In genomic region chr3L:11296801-11297177, dm6 we compare ENCODE assay signal across 3 fruit fly cellular contexts.
TF ChIP-seq lines count a peak whose summit lies in the region.

No protein-coding gene starts in this region.

TF ChIP-seq in whole organism, adult, 20 proteins besides CTCF, POLR2A, EP300 and RAD21 (continued from another document):
- TF ChIP-seq cnc (optimal IDR thresholded peaks at IDR 0.05; lab: Kevin White, UChicago) (no peak), CG5204 (GFP tag; optimal IDR thresholded peaks at IDR 0.05; lab: Kevin White, UChicago) (peak; percentile 25)

TF ChIP-seq in whole organism, prepupa, 60 proteins besides CTCF, POLR2A, EP300 and RAD21 (continued from another document):
- TF ChIP-seq Smox (GFP tag; optimal IDR thresholded peaks at IDR 0.05; lab: Kevin White, UChicago): peak; percentile 86
- TF ChIP-seq Lpt (GFP tag; optimal IDR thresholded peaks at IDR 0.05; lab: Kevin White, UChicago): peak; percentile 74
- peak; percentile 86 for TF ChIP-seq Eip75B (GFP tag; optimal IDR thresholded peaks at IDR 0.05; lab: Kevin White, UChicago)
- TF ChIP-seq CG34406 (GFP tag; optimal IDR thresholded peaks at IDR 0.05; lab: Kevin White, UChicago): peak; percentile 78
- TF ChIP-seq CG11294 (GFP tag; IDR thresholded peaks at IDR 0.05; lab: Robert Waterston, UW): peak; percentile 74
- peak; percentile 55 for TF ChIP-seq CG4318 (GFP tag; optimal IDR thresholded peaks at IDR 0.05; lab: Kevin White, UChicago)
- peak in 1 of 2 experiments; percentile 29 for TF ChIP-seq salr (GFP tag; optimal IDR thresholded peaks at IDR 0.05; lab: Kevin White, UChicago)
- peak; percentile 85 for TF ChIP-seq pdm3 (GFP tag; optimal IDR thresholded peaks at IDR 0.05; lab: Kevin White, UChicago)
- TF ChIP-seq CG3919 (GFP tag; optimal IDR thresholded peaks at IDR 0.05; lab: Kevin White, UChicago): peak; percentile 87
- peak; percentile 58 for TF ChIP-seq vri (GFP tag; optimal IDR thresholded peaks at IDR 0.05; lab: Kevin White, UChicago)
- TF ChIP-seq CG8119 (GFP tag; IDR thresholded peaks at IDR 0.05; lab: Robert Waterston, UW): peak; percentile 81
- TF ChIP-seq Ets96B (tag; optimal IDR thresholded peaks at IDR 0.05; lab: Kevin White, UChicago): peak; percentile 71
- TF ChIP-seq Eip78C (GFP tag; lab: Kevin White, UChicago): peak; percentile 97
- TF ChIP-seq dac (GFP tag; optimal IDR thresholded peaks at IDR 0.05; lab: Kevin White, UChicago): no peak
- TF ChIP-seq cyc (GFP tag; optimal IDR thresholded peaks at IDR 0.05; lab: Kevin White, UChicago): peak; percentile 93
- peak; percentile 58 for TF ChIP-seq CG6808 (GFP tag; optimal IDR thresholded peaks at IDR 0.05; lab: Kevin White, UChicago)
- TF ChIP-seq CG8319 (GFP tag; optimal IDR thresholded peaks at IDR 0.05; lab: Kevin White, UChicago): peak; percentile 79
- TF ChIP-seq Hr38 (GFP tag; optimal IDR thresholded peaks at IDR 0.05; lab: Kevin White, UChicago): no peak
- peak; percentile 86 for TF ChIP-seq OdsH (GFP tag; optimal IDR thresholded peaks at IDR 0.05; lab: Kevin White, UChicago)
- peak; percentile 95 for TF ChIP-seq topi (GFP tag; optimal IDR thresholded peaks at IDR 0.05; lab: Kevin White, UChicago)
- peak in 1 of 2 experiments; percentile 28 for TF ChIP-seq ss (GFP tag; optimal IDR thresholded peaks at IDR 0.05; lab: Kevin White, UChicago)
- TF ChIP-seq CG7368 (GFP tag; optimal IDR thresholded peaks at IDR 0.05; lab: Kevin White, UChicago): peak; percentile 71
- peak; percentile 81 for TF ChIP-seq Eip93F (GFP tag; optimal IDR thresholded peaks at IDR 0.05; lab: Kevin White, UChicago)
- peak; percentile 92 for TF ChIP-seq CG31627 (GFP tag; optimal IDR thresholded peaks at IDR 0.05; lab: Kevin White, UChicago)
- peak; percentile 58 for TF ChIP-seq CG3032 (tag; optimal IDR thresholded peaks at IDR 0.05; lab: Kevin White, UChicago)
- TF ChIP-seq CG6792 (GFP tag; optimal IDR thresholded peaks at IDR 0.05; lab: Kevin White, UChicago): peak; percentile 77
- TF ChIP-seq Ets21C (GFP tag; optimal IDR thresholded peaks at IDR 0.05; lab: Kevin White, UChicago): peak; percentile 85
- peak; percentile 36 for TF ChIP-seq fd85E (GFP tag; optimal IDR thresholded peaks at IDR 0.05; lab: Kevin White, UChicago)
- TF ChIP-seq svp (GFP tag; lab: Kevin White, UChicago): peak; percentile 94
- peak; percentile 63 for TF ChIP-seq CG32006 (GFP tag; optimal IDR thresholded peaks at IDR 0.05; lab: Kevin White, UChicago)
- peak; percentile 88 for TF ChIP-seq lz (GFP tag; optimal IDR thresholded peaks at IDR 0.05; lab: Kevin White, UChicago)
- peak; percentile 51 for TF ChIP-seq spab (GFP tag; optimal IDR thresholded peaks at IDR 0.05; lab: Kevin White, UChicago)
- TF ChIP-seq acj6 (GFP tag; optimal IDR thresholded peaks at IDR 0.05; lab: Kevin White, UChicago): peak; percentile 82
- peak; percentile 75 for TF ChIP-seq Blimp-1 (GFP tag; optimal IDR thresholded peaks at IDR 0.05; lab: Kevin White, UChicago)
- TF ChIP-seq CG10669 (GFP tag; optimal IDR thresholded peaks at IDR 0.05; lab: Kevin White, UChicago): peak; percentile 70
- TF ChIP-seq achi (GFP tag; optimal IDR thresholded peaks at IDR 0.05; lab: Kevin White, UChicago): peak; percentile 74
- peak; percentile 89 for TF ChIP-seq CG11762 (GFP tag; optimal IDR thresholded peaks at IDR 0.05; lab: Kevin White, UChicago; ENCODE audit: insufficient read depth)
- TF ChIP-seq Hr4 (GFP tag; optimal IDR thresholded peaks at IDR 0.05; lab: Kevin White, UChicago): peak; percentile 68
- peak; percentile 49 for TF ChIP-seq CG6163 (GFP tag; IDR thresholded peaks at IDR 0.05; lab: Robert Waterston, UW)
- TF ChIP-seq CG6276 (GFP tag; optimal IDR thresholded peaks at IDR 0.05; lab: Kevin White, UChicago): peak; percentile 76

TF ChIP-seq in whole organism, wandering third instar larva, 38 proteins besides CTCF, POLR2A, EP300 and RAD21 (continued from another document):
- TF ChIP-seq GATAd (GFP tag; optimal IDR thresholded peaks at IDR 0.05; lab: Kevin White, UChicago): no peak
- no peak for TF ChIP-seq Vsx2 (GFP tag; optimal IDR thresholded peaks at IDR 0.05; lab: Kevin White, UChicago; ENCODE audit: partially characterized antibody)
- peak; percentile 92 for TF ChIP-seq fru (GFP tag; optimal IDR thresholded peaks at IDR 0.05; lab: Kevin White, UChicago)
- TF ChIP-seq OdsH (GFP tag; optimal IDR thresholded peaks at IDR 0.05; lab: Kevin White, UChicago): peak; percentile 82
- peak; percentile 26 for TF ChIP-seq CrebA (GFP tag; optimal IDR thresholded peaks at IDR 0.05; lab: Kevin White, UChicago; ENCODE audit: borderline replicate concordance)
- TF ChIP-seq br (GFP tag; optimal IDR thresholded peaks at IDR 0.05; lab: Kevin White, UChicago): peak; percentile 82
- no peak for TF ChIP-seq dl (GFP tag; optimal IDR thresholded peaks at IDR 0.05; lab: Kevin White, UChicago; ENCODE audit: insufficient read depth in 1 of 2, partially characterized antibody in 2 of 2)
- no peak for TF ChIP-seq sv (GFP tag; optimal IDR thresholded peaks at IDR 0.05; lab: Kevin White, UChicago)
- peak; percentile 92 for TF ChIP-seq woc (GFP tag; optimal IDR thresholded peaks at IDR 0.05; lab: Kevin White, UChicago)
- TF ChIP-seq CG9705 (GFP tag; optimal IDR thresholded peaks at IDR 0.05; lab: Kevin White, UChicago): peak; percentile 75
- TF ChIP-seq foxo (GFP tag; optimal IDR thresholded peaks at IDR 0.05; lab: Kevin White, UChicago): peak; percentile 11 to 79
- TF ChIP-seq dmrt93B (GFP tag; optimal IDR thresholded peaks at IDR 0.05; lab: Kevin White, UChicago): peak; percentile 85
- TF ChIP-seq Hnf4 (GFP tag; optimal IDR thresholded peaks at IDR 0.05; lab: Kevin White, UChicago): peak; percentile 62
